Fruit fly (Drosophila melanogaster) whole organism, embryonic: ENCODE data around the gene CG15642.

Experiments
- Awh ChIP-seq: fragments of 200-800 bp; sonication (Bioruptor generic); IDR thresholded peaks from 2 replicates; pipeline ENCODE4, ENCODE4 v1.3.6; 2022; ENCODE audit warnings: missing biosample characterization, missing genetic modification characterization
- CG11560 ChIP-seq: fragments of 200-800 bp; sonication (Bioruptor generic); IDR thresholded peaks from 3 replicates; pipeline ENCODE4 v1.3.6; 2022; ENCODE audit warnings: missing biosample characterization, missing genetic modification characterization
- CG14667 ChIP-seq: fragments of 200-800 bp; sonication (Bioruptor generic); IDR thresholded peaks from 2 replicates; pipeline ENCODE4 v1.3.6; 2022; ENCODE audit warnings: missing biosample characterization, missing genetic modification characterization
- CG14965 ChIP-seq: fragments of 200-800 bp; sonication (Bioruptor generic); optimal IDR thresholded peaks from 2 replicates; lab custom pipeline; 2016; ENCODE audit warnings: missing biosample characterization, missing genetic modification characterization, borderline replicate concordance
- CG17186 ChIP-seq: fragments of 200-800 bp; sonication (Bioruptor generic); optimal IDR thresholded peaks from 3 replicates; lab custom pipeline; 2017; ENCODE audit warnings: missing biosample characterization, missing genetic modification reagents, missing genetic modification characterization
- CG18599 ChIP-seq: fragments of 200-800 bp; sonication (Bioruptor generic); optimal IDR thresholded peaks from 3 replicates; lab custom pipeline; 2017; ENCODE audit warnings: missing biosample characterization, missing genetic modification characterization, mild to moderate bottlenecking, moderate library complexity, missing genetic modification reagents
- CG2129 ChIP-seq: fragments of 200-800 bp; sonication (Bioruptor generic); IDR thresholded peaks from 2 replicates; pipeline ENCODE4 v1.3.6; 2022; ENCODE audit warnings: missing biosample characterization, missing genetic modification characterization; ENCODE audit not compliant: partially characterized antibody
- CG32772 ChIP-seq: fragments of 200-800 bp; sonication (Bioruptor generic); IDR thresholded peaks from 2 replicates; pipeline ENCODE4 v1.3.6; 2022; ENCODE audit warnings: missing biosample characterization, missing genetic modification characterization
- CG3281 ChIP-seq: fragments of 200-800 bp; sonication (Bioruptor generic); optimal IDR thresholded peaks from 3 replicates; lab custom pipeline; 2017; ENCODE audit warnings: missing biosample characterization, mild to moderate bottlenecking, missing genetic modification characterization
- CG3407 ChIP-seq: fragments of 200-800 bp; sonication (Bioruptor generic); optimal IDR thresholded peaks from 2 replicates; lab custom pipeline; 2018; ENCODE audit warnings: missing biosample characterization, mild to moderate bottlenecking, missing genetic modification characterization
- CG43689 ChIP-seq: fragments of 200-800 bp; sonication (Bioruptor generic); IDR thresholded peaks from 2 replicates; pipeline ENCODE4 v1.3.6; 2022; ENCODE audit warnings: missing biosample characterization, missing genetic modification characterization
- CG6272 ChIP-seq: fragments of 200-800 bp; sonication (Bioruptor generic); IDR thresholded peaks from 2 replicates; pipeline ENCODE4 v1.3.6; 2022; ENCODE audit warnings: missing biosample characterization, missing genetic modification characterization
- CG6654 ChIP-seq: fragments of 200-800 bp; sonication (Bioruptor generic); optimal IDR thresholded peaks from 2 replicates; lab custom pipeline; 2017; ENCODE audit warnings: missing biosample characterization, mild to moderate bottlenecking, missing genetic modification characterization
- CG6813 ChIP-seq: fragments of 200-800 bp; sonication (Bioruptor generic); optimal IDR thresholded peaks from 2 replicates; lab custom pipeline; 2017; ENCODE audit warnings: missing biosample characterization, missing genetic modification characterization, mild to moderate bottlenecking, moderate library complexity, missing genetic modification reagents
- CG8089 ChIP-seq: fragments of 200-800 bp; sonication (Bioruptor generic); optimal IDR thresholded peaks from 3 replicates; lab custom pipeline; 2016; ENCODE audit warnings: missing biosample characterization, missing genetic modification characterization
- CG8281 ChIP-seq: fragments of 200-800 bp; sonication (Bioruptor generic); optimal IDR thresholded peaks from 2 replicates; lab custom pipeline; 2018; ENCODE audit warnings: missing biosample characterization, mild to moderate bottlenecking, missing genetic modification characterization, moderate library complexity
- CG8765 ChIP-seq: fragments of 200-800 bp; sonication (Bioruptor generic); IDR thresholded peaks from 2 replicates; pipeline ENCODE4 v1.3.6; 2022; ENCODE audit warnings: missing biosample characterization, missing genetic modification characterization
- Dbx ChIP-seq: fragments of 200-800 bp; sonication (Bioruptor generic); IDR thresholded peaks from 3 replicates; pipeline ENCODE4 v1.3.6; 2022; ENCODE audit warnings: missing biosample characterization, missing genetic modification characterization
- Dip3 ChIP-seq: fragments of 200-800 bp; sonication (Bioruptor generic); optimal IDR thresholded peaks from 3 replicates; lab custom pipeline; 2016; ENCODE audit warnings: missing biosample characterization, missing genetic modification characterization
- Dp ChIP-seq: fragments of 200-800 bp; sonication (Bioruptor generic); optimal IDR thresholded peaks from 2 replicates; lab custom pipeline; 2018; ENCODE audit warnings: missing biosample characterization, mild to moderate bottlenecking, missing genetic modification characterization, moderate library complexity
- Elba2 ChIP-seq: fragments of 200-800 bp; sonication (Bioruptor generic); optimal IDR thresholded peaks from 3 replicates; lab custom pipeline; 2016; ENCODE audit warnings: missing biosample characterization, missing genetic modification characterization
- Ets97D ChIP-seq: fragments of 200-800 bp; sonication (Bioruptor generic); optimal IDR thresholded peaks from 3 replicates; lab custom pipeline; 2016; ENCODE audit warnings: missing biosample characterization, missing genetic modification characterization
- Fer2 ChIP-seq: fragments of 200-800 bp; sonication (Bioruptor generic); optimal IDR thresholded peaks from 2 replicates; lab custom pipeline; 2018; ENCODE audit warnings: missing biosample characterization, mild to moderate bottlenecking, missing genetic modification characterization, moderate library complexity
- Fer3 ChIP-seq: fragments of 200-800 bp; sonication (Bioruptor generic); optimal IDR thresholded peaks from 2 replicates; lab custom pipeline; 2018; ENCODE audit warnings: missing biosample characterization, mild to moderate bottlenecking, missing genetic modification characterization, moderate library complexity
- HLH54F ChIP-seq: fragments of 200-800 bp; sonication (Bioruptor generic); optimal IDR thresholded peaks from 3 replicates; lab custom pipeline; 2016; ENCODE audit warnings: missing biosample characterization, missing genetic modification characterization
- HLHmδ ChIP-seq: fragments of 200-800 bp; sonication (Bioruptor generic); optimal IDR thresholded peaks from 2 replicates; lab custom pipeline; 2018; ENCODE audit warnings: missing biosample characterization, mild to moderate bottlenecking, missing genetic modification characterization, moderate library complexity
- Hr39 ChIP-seq: fragments of >200 bp; optimal IDR thresholded peaks from 2 replicates; lab custom pipeline; 2017
- Lhr ChIP-seq: fragments of 200-800 bp; sonication (Bioruptor generic); optimal IDR thresholded peaks from 3 replicates; lab custom pipeline; 2017; ENCODE audit warnings: mild to moderate bottlenecking, missing biosample characterization, missing genetic modification reagents, missing genetic modification characterization
- Meics ChIP-seq: fragments of 200-800 bp; sonication (Bioruptor generic); optimal IDR thresholded peaks from 2 replicates; lab custom pipeline; 2017; ENCODE audit warnings: missing biosample characterization, mild to moderate bottlenecking, missing genetic modification characterization
- Myb ChIP-seq: fragments of 200-800 bp; sonication (Bioruptor generic); optimal IDR thresholded peaks from 2 replicates; lab custom pipeline; 2016; ENCODE audit warnings: missing biosample characterization, missing genetic modification characterization
- Oaz ChIP-seq: fragments of 200-800 bp; sonication (Bioruptor generic); IDR thresholded peaks from 2 replicates; pipeline ENCODE4 v1.3.6; 2022; ENCODE audit warnings: missing biosample characterization, missing genetic modification characterization
- Scr ChIP-seq: fragments of 200-800 bp; sonication (Bioruptor generic); IDR thresholded peaks from 2 replicates; pipeline ENCODE4 v1.3.6; 2022; ENCODE audit warnings: missing biosample characterization, missing genetic modification characterization; ENCODE audit not compliant: partially characterized antibody
- TFAM ChIP-seq: fragments of 200-800 bp; sonication (Bioruptor generic); optimal IDR thresholded peaks from 2 replicates; lab custom pipeline; 2017; ENCODE audit warnings: missing biosample characterization, missing genetic modification characterization, inconsistent platforms
- bsh ChIP-seq, 2 experiments: fragments of 200-800 bp; sonication (Bioruptor generic); optimal IDR thresholded peaks; 2 replicates each; lab custom pipeline; 2017 to 2018; ENCODE audit warnings: mild to moderate bottlenecking in 2 of 2, missing biosample characterization in 2 of 2, missing genetic modification characterization in 2 of 2, moderate library complexity in 1 of 2
- chn ChIP-seq: fragments of 200-800 bp; sonication (Bioruptor generic); optimal IDR thresholded peaks from 2 replicates; lab custom pipeline; 2016; ENCODE audit warnings: missing biosample characterization, missing genetic modification characterization
- crol ChIP-seq: fragments of 200-800 bp; sonication (Bioruptor generic); IDR thresholded peaks from 2 replicates; pipeline ENCODE4 v1.3.6; 2022; ENCODE audit warnings: missing biosample characterization, missing genetic modification characterization
- da ChIP-seq: fragments of 200-800 bp; sonication (Bioruptor generic); optimal IDR thresholded peaks from 2 replicates; lab custom pipeline; 2016; ENCODE audit warnings: missing biosample characterization, missing genetic modification characterization
- dati ChIP-seq: fragments of 200-800 bp; sonication (Bioruptor generic); IDR thresholded peaks from 2 replicates; pipeline ENCODE4 v1.3.6; 2022; ENCODE audit warnings: missing biosample characterization, missing genetic modification characterization
- dmrt11E ChIP-seq: fragments of 200-800 bp; sonication (Bioruptor generic); optimal IDR thresholded peaks from 3 replicates; lab custom pipeline; 2018; ENCODE audit warnings: missing biosample characterization, mild to moderate bottlenecking, missing genetic modification characterization, moderate library complexity
- eyg ChIP-seq: fragments of 200-800 bp; sonication (Bioruptor generic); optimal IDR thresholded peaks from 3 replicates; lab custom pipeline; 2016; ENCODE audit warnings: missing biosample characterization, missing genetic modification characterization
- gem ChIP-seq: fragments of 200-800 bp; sonication (Bioruptor generic); optimal IDR thresholded peaks from 2 replicates; lab custom pipeline; 2019; ENCODE audit warnings: missing biosample characterization, mild to moderate bottlenecking, missing genetic modification characterization, moderate library complexity
- gsb-n ChIP-seq: fragments of 200-800 bp; sonication (Bioruptor generic); optimal IDR thresholded peaks from 3 replicates; lab custom pipeline; 2018; ENCODE audit warnings: missing biosample characterization, mild to moderate bottlenecking, missing genetic modification characterization
- kay ChIP-seq: fragments of 200-800 bp; sonication (Bioruptor generic); optimal IDR thresholded peaks from 2 replicates; lab custom pipeline; 2016; ENCODE audit warnings: missing biosample characterization, missing genetic modification characterization
- p53 ChIP-seq: fragments of 200-800 bp; sonication (Bioruptor generic); optimal IDR thresholded peaks from 2 replicates; lab custom pipeline; 2016; ENCODE audit warnings: missing biosample characterization, missing genetic modification characterization
- phol ChIP-seq: fragments of 200-800 bp; sonication (Bioruptor generic); optimal IDR thresholded peaks from 3 replicates; lab custom pipeline; 2018; ENCODE audit warnings: missing biosample characterization, mild to moderate bottlenecking, missing genetic modification characterization, moderate library complexity
- rib ChIP-seq: fragments of 200-800 bp; sonication (Bioruptor generic); IDR thresholded peaks from 2 replicates; pipeline ENCODE4 v1.3.6; 2022; ENCODE audit warnings: missing biosample characterization, missing genetic modification characterization
- schlank ChIP-seq: fragments of 200-800 bp; sonication (Bioruptor generic); optimal IDR thresholded peaks from 2 replicates; lab custom pipeline; 2018; ENCODE audit warnings: missing biosample characterization, mild to moderate bottlenecking, missing genetic modification characterization
- sr ChIP-seq: fragments of 200-800 bp; sonication (Bioruptor generic); IDR thresholded peaks from 3 replicates; pipeline ENCODE4 v1.3.6; 2022; ENCODE audit warnings: missing biosample characterization, missing genetic modification characterization
- unpg ChIP-seq: fragments of 200-800 bp; sonication (Bioruptor generic); optimal IDR thresholded peaks from 3 replicates; lab custom pipeline; 2018; ENCODE audit warnings: missing biosample characterization, mild to moderate bottlenecking, missing genetic modification characterization, moderate library complexity
- wek ChIP-seq: fragments of 200-800 bp; sonication (Bioruptor generic); optimal IDR thresholded peaks from 3 replicates; lab custom pipeline; 2018; ENCODE audit warnings: missing biosample characterization, mild to moderate bottlenecking, missing genetic modification characterization, moderate library complexity
- zf30C ChIP-seq: fragments of 200-800 bp; sonication (Bioruptor generic); optimal IDR thresholded peaks from 3 replicates; lab custom pipeline; 2018; ENCODE audit warnings: missing biosample characterization, mild to moderate bottlenecking, missing genetic modification characterization
- zfh2 ChIP-seq: fragments of 200-800 bp; sonication (Bioruptor generic); optimal IDR thresholded peaks from 2 replicates; lab custom pipeline; 2016; ENCODE audit warnings: missing biosample characterization, missing genetic modification characterization

The CG15642 gene

DNA sequence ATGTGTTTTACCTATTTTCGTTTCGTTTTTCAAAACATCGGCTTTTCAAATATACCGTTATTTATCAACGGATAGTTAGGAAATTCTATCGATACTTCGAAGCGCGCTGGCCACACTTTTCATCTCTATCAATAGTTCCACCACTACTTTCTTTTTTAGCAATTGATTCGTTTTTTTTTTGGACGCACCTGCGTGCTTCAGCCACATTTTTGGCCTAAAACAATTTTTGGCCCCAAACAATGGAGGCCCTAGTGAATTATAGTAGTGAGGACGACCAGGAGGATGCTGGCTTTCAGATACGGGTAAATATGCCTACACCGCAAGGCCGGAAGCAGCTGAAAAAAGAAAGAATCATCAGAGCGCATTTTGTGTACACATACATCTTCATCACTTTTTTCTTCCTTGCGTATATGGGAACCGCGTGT lies 14.7 kb upstream of the CG15642 start, which contains the start of gene CG6340 (continued):
- TF ChIP-seq CG18599 (GFP tag; lab: Kevin White, UChicago) (no peak), CG14667 (GFP tag; lab: Robert Waterston, UW) (no peak), schlank (tag; lab: Kevin White, UChicago) (no peak), Awh (no peak), CG8281 (tag; lab: Kevin White, UChicago) (no peak), CG32772 (0 out of 2 replicates have a peak, but pooled peaks have one; percentile 24), Hr39 (lab: Kevin White, UChicago) (no peak), CG3407 (GFP tag; lab: Kevin White, UChicago) (no peak), rib (GFP tag; lab: Robert Waterston, UW) (no peak), CG43689 (GFP tag; lab: Robert Waterston, UW) (no peak), Dbx (no peak), Scr (GFP tag; lab: Robert Waterston, UW) (peak; percentile 75), CG8089 (no peak), Oaz (GFP tag; lab: Robert Waterston, UW) (no peak), CG2129 (no peak), Elba2 (GFP tag; lab: Kevin White, UChicago) (no peak), HLHmδ (GFP tag; lab: Kevin White, UChicago) (no peak), CG14965 (GFP tag; lab: Kevin White, UChicago) (no peak), gsb-n (tag; lab: Kevin White, UChicago) (no peak), CG6813 (no peak), wek (no peak), kay (GFP tag; lab: Kevin White, UChicago) (no peak), Fer3 (tag; lab: Kevin White, UChicago) (no peak), Fer2 (tag; lab: Kevin White, UChicago) (no peak), gem (tag; lab: Kevin White, UChicago) (no peak), sr (GFP tag; lab: Robert Waterston, UW) (no peak), TFAM (GFP tag; lab: Kevin White, UChicago) (no peak), dati (GFP tag; lab: Robert Waterston, UW) (no peak), Lhr (GFP tag; lab: Kevin White, UChicago) (peak; percentile 22), HLH54F (no peak), CG3281 (GFP tag; lab: Kevin White, UChicago) (no peak), eyg (GFP tag; lab: Kevin White, UChicago) (no peak), crol (no peak), da (GFP tag; lab: Kevin White, UChicago) (no peak), zf30C (GFP tag; lab: Kevin White, UChicago) (no peak), phol (tag; lab: Kevin White, UChicago) (peak; percentile 16), Ets97D (peak; percentile 60), Meics (GFP tag; lab: Kevin White, UChicago) (no peak), CG8765 (no peak), unpg (GFP tag; lab: Kevin White, UChicago) (no peak), CG11560 (tag; lab: Robert Waterston, UW) (no peak), Dip3 (no peak), Dp (GFP tag; lab: Kevin White, UChicago) (peak; percentile 72), chn (no peak), dmrt11E (tag; lab: Kevin White, UChicago) (no peak), zfh2 (GFP tag; lab: Kevin White, UChicago) (no peak), CG6272 (no peak), CG17186 (GFP tag; lab: Kevin White, UChicago) (peak; percentile 35), p53 (GFP tag; lab: Kevin White, UChicago) (no peak), bsh (GFP tag; optimal IDR thresholded peaks at IDR 0.05; lab: Kevin White, UChicago) (no peak), CG6654 (GFP tag; lab: Kevin White, UChicago) (no peak), Myb (GFP tag; lab: Kevin White, UChicago) (peak; percentile 97)
